Fruit fly (Drosophila melanogaster) whole organism, adult: ENCODE results near the gene alt.

ENCODE experiments used
- CG11617 ChIP-seq: fragments of 200-800 bp; sonication (Bioruptor generic); optimal IDR thresholded peaks from 2 replicates; lab custom pipeline; 2017; ENCODE audit warnings: mild to moderate bottlenecking, missing biosample characterization, missing genetic modification reagents, missing genetic modification characterization
- CG12768 ChIP-seq: fragments of 200-800 bp; sonication (Bioruptor generic); optimal IDR thresholded peaks from 2 replicates; lab custom pipeline; 2017; ENCODE audit warnings: missing biosample characterization, missing genetic modification characterization, mild to moderate bottlenecking, moderate library complexity, missing genetic modification reagents
- CG14711 ChIP-seq: fragments of 200-800 bp; sonication (Bioruptor generic); optimal IDR thresholded peaks from 2 replicates; lab custom pipeline; 2018; ENCODE audit warnings: missing biosample characterization, mild to moderate bottlenecking, missing genetic modification characterization, moderate library complexity
- CG1620 ChIP-seq: fragments of 200-800 bp; sonication (Bioruptor generic); optimal IDR thresholded peaks from 2 replicates; lab custom pipeline; 2016; ENCODE audit warnings: missing biosample characterization, missing genetic modification characterization
- CG33017 ChIP-seq: fragments of 200-800 bp; sonication (Bioruptor generic); optimal IDR thresholded peaks from 2 replicates; lab custom pipeline; 2018; ENCODE audit warnings: missing biosample characterization, mild to moderate bottlenecking, missing genetic modification characterization, moderate library complexity
- CG5204 ChIP-seq: fragments of 200-800 bp; sonication (Bioruptor generic); optimal IDR thresholded peaks from 2 replicates; lab custom pipeline; 2016; ENCODE audit warnings: missing biosample characterization, missing genetic modification characterization
- CG7045 ChIP-seq: fragments of 200-800 bp; sonication (Bioruptor generic); optimal IDR thresholded peaks from 2 replicates; lab custom pipeline; 2017; ENCODE audit warnings: missing biosample characterization, mild to moderate bottlenecking, missing genetic modification characterization
- CG7101 ChIP-seq: fragments of 200-800 bp; sonication (Bioruptor generic); optimal IDR thresholded peaks from 2 replicates; lab custom pipeline; 2018; ENCODE audit warnings: missing biosample characterization, mild to moderate bottlenecking, missing genetic modification characterization, moderate library complexity
- Clk ChIP-seq: fragments of 200-800 bp; sonication (Bioruptor generic); optimal IDR thresholded peaks from 2 replicates; lab custom pipeline; 2017; ENCODE audit warnings: missing biosample characterization, missing genetic modification characterization
- Crg-1 ChIP-seq: fragments of 200-800 bp; sonication (Bioruptor generic); optimal IDR thresholded peaks from 2 replicates; lab custom pipeline; 2016; ENCODE audit warnings: missing biosample characterization, missing genetic modification characterization
- Hr96 ChIP-seq: fragments of 200-800 bp; sonication (Bioruptor generic); optimal IDR thresholded peaks from 2 replicates; lab custom pipeline; 2016; ENCODE audit warnings: missing biosample characterization, missing genetic modification characterization
- Mnt ChIP-seq: fragments of 200-800 bp; sonication (Bioruptor generic); optimal IDR thresholded peaks from 2 replicates; lab custom pipeline; 2016; ENCODE audit warnings: missing biosample characterization, mild to moderate bottlenecking, missing genetic modification characterization
- bab1 ChIP-seq: fragments of 200-800 bp; sonication (Bioruptor generic); optimal IDR thresholded peaks from 3 replicates; lab custom pipeline; 2019; ENCODE audit warnings: missing biosample characterization, mild to moderate bottlenecking, missing genetic modification characterization, moderate library complexity
- cic ChIP-seq: fragments of 200-800 bp; sonication (Bioruptor generic); optimal IDR thresholded peaks from 2 replicates; lab custom pipeline; 2017; ENCODE audit warnings: missing biosample characterization, mild to moderate bottlenecking, missing genetic modification characterization, moderate library complexity
- cnc ChIP-seq, 2 experiments: fragments of >200 bp; optimal IDR thresholded peaks; 2 replicates each; lab custom pipeline; 2017
- kay ChIP-seq: fragments of 200-800 bp; sonication (Bioruptor generic); peaks from one replicate; lab custom pipeline; 2016; ENCODE audit warnings: missing biosample characterization, missing genetic modification characterization, borderline replicate concordance
- ovo ChIP-seq: fragments of 200-800 bp; sonication (Bioruptor generic); optimal IDR thresholded peaks from 2 replicates; lab custom pipeline; 2016; ENCODE audit warnings: missing biosample characterization, missing genetic modification characterization
- pad ChIP-seq: fragments of 200-800 bp; sonication (Bioruptor generic); optimal IDR thresholded peaks from 3 replicates; lab custom pipeline; 2017; ENCODE audit warnings: missing biosample characterization, missing genetic modification characterization, mild to moderate bottlenecking, moderate library complexity, missing genetic modification reagents
- tj ChIP-seq: fragments of 200-800 bp; sonication (Bioruptor generic); optimal IDR thresholded peaks from 3 replicates; lab custom pipeline; 2017; ENCODE audit warnings: missing biosample characterization, mild to moderate bottlenecking, missing genetic modification characterization, moderate library complexity
- toe ChIP-seq: fragments of 200-800 bp; sonication (Bioruptor generic); optimal IDR thresholded peaks from 2 replicates; lab custom pipeline; 2016; ENCODE audit warnings: missing biosample characterization, missing genetic modification characterization

alt gene

DNA sequence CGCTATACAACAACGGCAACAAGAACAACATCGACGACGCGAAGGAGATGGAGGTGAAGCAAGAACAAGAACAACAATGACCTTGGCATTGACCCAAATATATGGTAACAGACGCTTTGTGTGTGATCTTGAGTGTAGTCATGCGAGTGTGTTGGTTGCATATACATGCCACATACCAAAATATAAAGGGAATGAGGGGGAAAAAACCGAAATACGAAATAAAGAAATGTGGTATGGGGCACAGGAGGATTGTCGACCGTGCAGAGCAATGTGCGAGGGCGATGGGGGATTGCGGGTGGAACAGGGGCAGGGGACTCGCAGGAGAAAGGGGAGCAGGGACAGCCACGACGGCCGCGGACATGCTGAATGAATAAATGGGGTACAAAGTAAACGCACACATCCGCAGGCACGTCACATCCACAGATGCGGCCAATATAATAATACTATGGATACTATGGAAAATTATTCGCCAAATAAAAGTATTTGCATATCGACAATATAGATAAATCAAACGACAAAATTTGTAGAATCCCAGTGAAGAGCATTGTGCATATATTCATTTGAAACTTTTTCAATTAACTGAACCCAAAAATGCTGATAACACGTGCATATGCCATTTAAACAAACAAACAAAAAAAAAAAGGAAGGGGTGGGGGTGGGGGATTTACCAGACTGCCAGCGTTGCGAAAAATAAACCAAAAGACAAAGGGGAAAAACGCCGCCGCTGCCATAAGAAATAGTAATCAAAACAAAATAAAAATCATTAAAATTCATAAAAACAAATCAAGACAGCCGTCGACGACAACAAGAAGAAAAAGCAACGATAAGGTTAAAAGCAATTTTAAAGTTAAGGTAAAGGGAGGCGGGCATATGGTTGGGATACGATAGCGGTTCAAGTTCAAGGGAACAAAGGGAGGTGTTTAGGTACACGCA, 23.9 kb upstream of the alt start:
- TF ChIP-seq ovo (GFP tag; lab: Kevin White, UChicago) (no peak), CG11617 (GFP tag; lab: Kevin White, UChicago) (no peak), Crg-1 (GFP tag; lab: Kevin White, UChicago) (no peak), toe (GFP tag; lab: Kevin White, UChicago) (no peak), pad (GFP tag; lab: Kevin White, UChicago) (peak; percentile 11), CG7101 (tag; lab: Kevin White, UChicago) (no peak), CG12768 (GFP tag; lab: Kevin White, UChicago) (no peak), CG7045 (GFP tag; lab: Kevin White, UChicago) (no peak), tj (GFP tag; lab: Kevin White, UChicago) (peak; percentile 98), CG5204 (no peak), CG33017 (tag; lab: Kevin White, UChicago) (no peak), bab1 (GFP tag; lab: Kevin White, UChicago) (no peak), Mnt (peak; percentile 53), Clk (GFP tag; lab: Kevin White, UChicago) (no peak), CG1620 (GFP tag; lab: Kevin White, UChicago) (no peak), cnc (optimal IDR thresholded peaks at IDR 0.05; lab: Kevin White, UChicago) (no peak), cic (no peak), Hr96 (GFP tag; lab: Kevin White, UChicago) (no peak), CG14711 (tag; lab: Kevin White, UChicago) (no peak), kay (GFP tag; lab: Kevin White, UChicago) (no peak)

DNA sequence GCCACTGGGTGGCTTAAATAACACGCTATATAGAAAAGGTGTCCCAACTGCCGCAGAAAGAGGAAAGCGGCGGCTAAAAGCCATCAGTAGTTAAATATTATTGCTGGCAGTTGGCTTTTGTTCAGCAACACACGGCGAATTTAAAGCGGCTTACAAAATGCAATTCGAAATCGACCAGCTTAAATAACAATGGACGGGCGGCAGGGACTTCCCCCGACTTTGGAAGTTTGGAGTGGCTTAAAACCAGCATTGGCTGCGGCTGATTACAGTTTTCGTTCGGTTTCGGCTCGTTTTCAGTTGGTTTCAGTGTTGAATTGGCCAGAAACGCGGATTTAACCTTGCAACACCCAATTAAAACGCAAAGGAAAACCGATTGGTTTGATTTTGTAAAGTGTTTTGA, 22.8 kb upstream of the alt start:
- no peak for TF ChIP-seq pad (GFP tag; lab: Kevin White, UChicago)

DNA sequence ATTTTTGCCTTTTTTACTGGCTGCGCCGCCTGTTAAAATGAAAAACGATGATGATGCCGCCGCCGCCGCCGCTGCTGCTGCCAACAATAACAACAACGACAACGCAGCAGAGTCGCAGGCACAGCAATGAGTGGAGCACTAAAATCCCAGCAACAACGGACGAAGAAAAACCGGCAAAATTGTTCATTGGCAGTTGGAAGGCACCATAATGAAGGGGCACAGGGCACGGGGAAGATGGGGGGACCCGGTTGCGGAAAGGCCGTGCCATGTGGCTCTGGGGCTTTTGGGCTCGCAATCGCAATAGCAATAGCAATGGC, 22.2 kb upstream of the alt start:
- no peak for TF ChIP-seq Clk (GFP tag; lab: Kevin White, UChicago)
- peak; percentile 60 for TF ChIP-seq tj (GFP tag; lab: Kevin White, UChicago)

DNA sequence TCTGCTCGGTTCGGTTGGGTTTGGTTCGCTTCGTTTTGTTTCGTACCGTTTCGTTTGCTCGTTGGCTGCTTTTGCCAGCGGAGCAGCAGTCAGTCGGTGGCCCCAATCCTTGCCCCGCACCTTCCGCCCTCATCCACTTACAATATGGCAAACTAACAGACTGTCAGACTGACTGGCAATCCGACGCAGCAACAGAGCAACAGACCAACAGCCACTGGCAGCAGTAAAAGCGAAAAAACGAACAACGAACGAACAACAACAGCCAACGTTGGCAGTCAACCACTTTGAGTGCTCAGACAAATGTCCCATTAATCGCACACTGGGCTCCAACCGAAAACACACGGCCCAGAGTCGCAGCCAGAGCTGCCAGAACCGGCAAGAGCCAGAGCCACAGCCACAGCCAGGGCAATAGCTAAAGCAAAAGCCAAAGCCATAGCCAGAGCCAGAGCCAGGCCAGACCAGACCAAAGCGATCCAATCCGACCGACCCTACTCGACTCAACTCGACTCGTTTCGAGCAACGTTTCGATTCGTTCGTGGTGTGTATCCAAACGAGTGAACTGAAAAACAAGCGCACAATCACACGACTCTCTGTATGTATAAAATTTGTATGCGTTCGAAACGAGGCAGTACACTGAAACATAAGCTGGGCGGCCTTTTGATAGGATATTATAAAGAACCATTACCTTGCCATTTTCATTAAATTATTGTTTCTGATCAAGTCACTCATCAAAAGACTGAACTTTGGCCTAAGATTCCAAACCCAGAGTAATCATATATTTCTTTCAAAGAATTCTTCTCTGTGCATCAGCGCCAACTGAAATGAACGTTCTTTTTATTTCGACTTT, 21.6 kb upstream of the alt start:
- TF ChIP-seq bab1 (GFP tag; lab: Kevin White, UChicago), result peak; percentile 97
- peak; percentile 89 for TF ChIP-seq Mnt
- TF ChIP-seq Clk (GFP tag; lab: Kevin White, UChicago), result peak; percentile 88
- TF ChIP-seq ovo (GFP tag; lab: Kevin White, UChicago), result peak; percentile 82
- peak; percentile 97 for TF ChIP-seq kay (GFP tag; lab: Kevin White, UChicago)
- peak; percentile 97 for TF ChIP-seq CG7045 (GFP tag; lab: Kevin White, UChicago)
- TF ChIP-seq CG1620 (GFP tag; lab: Kevin White, UChicago), result peak; percentile 94
- TF ChIP-seq cic, result peak; percentile 46
- peak; percentile 95 for TF ChIP-seq CG12768 (GFP tag; lab: Kevin White, UChicago)
- TF ChIP-seq toe (GFP tag; lab: Kevin White, UChicago), result peak; percentile 94
- peak; percentile 97 for TF ChIP-seq CG7101 (tag; lab: Kevin White, UChicago)
- TF ChIP-seq CG11617 (GFP tag; lab: Kevin White, UChicago), result peak; percentile 98
- no peak for TF ChIP-seq cnc (optimal IDR thresholded peaks at IDR 0.05; lab: Kevin White, UChicago)
- TF ChIP-seq Hr96 (GFP tag; lab: Kevin White, UChicago), result peak; percentile 97
- peak; percentile 77 for TF ChIP-seq pad (GFP tag; lab: Kevin White, UChicago)
- TF ChIP-seq Crg-1 (GFP tag; lab: Kevin White, UChicago), result peak; percentile 92
- peak; percentile 96 for TF ChIP-seq CG33017 (tag; lab: Kevin White, UChicago)
- peak; percentile 95 for TF ChIP-seq CG14711 (tag; lab: Kevin White, UChicago)
- TF ChIP-seq CG5204, result peak; percentile 97
- peak; percentile 90 for TF ChIP-seq tj (GFP tag; lab: Kevin White, UChicago)

DNA sequence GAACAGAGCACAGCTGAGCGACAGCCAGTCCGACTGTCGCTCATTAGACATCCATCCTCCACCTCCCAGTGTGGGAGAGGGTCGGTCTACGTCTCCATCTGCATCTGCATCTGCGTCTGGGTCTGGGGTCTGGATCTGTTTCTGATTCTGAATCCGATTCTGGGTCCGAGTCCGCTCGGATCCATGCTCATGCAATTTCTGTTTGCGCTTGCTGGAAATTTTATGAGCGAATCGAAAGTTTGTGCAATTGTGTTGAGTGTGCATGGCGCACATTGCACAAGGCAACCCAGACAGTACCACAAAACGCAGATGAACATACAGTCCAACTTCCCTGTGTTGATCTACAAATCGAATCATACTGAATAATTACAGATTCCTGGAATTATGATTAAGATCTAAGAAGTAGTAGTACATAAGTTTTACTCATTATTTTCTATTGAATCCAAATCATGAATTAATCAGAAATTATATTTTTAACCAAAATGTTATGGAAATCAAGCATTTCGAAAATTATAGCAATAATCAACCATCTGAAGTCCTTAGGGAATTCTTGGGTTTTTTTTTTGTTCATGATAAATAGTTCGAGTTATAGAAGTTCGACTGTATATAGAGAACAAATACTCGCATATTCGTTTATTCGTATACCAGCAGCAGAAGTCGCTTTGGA, 20.8 kb upstream of the alt start:
- TF ChIP-seq CG1620 (GFP tag; lab: Kevin White, UChicago) (peak; percentile 58), CG12768 (GFP tag; lab: Kevin White, UChicago) (peak; percentile 75), CG7101 (tag; lab: Kevin White, UChicago) (peak; percentile 89), CG7045 (GFP tag; lab: Kevin White, UChicago) (peak; percentile 91), CG5204 (peak; percentile 88), cnc (optimal IDR thresholded peaks at IDR 0.05; lab: Kevin White, UChicago) (no peak), Hr96 (GFP tag; lab: Kevin White, UChicago) (peak; percentile 77), Crg-1 (GFP tag; lab: Kevin White, UChicago) (peak; percentile 70), Clk (GFP tag; lab: Kevin White, UChicago) (peak; percentile 42), pad (GFP tag; lab: Kevin White, UChicago) (peak; percentile 66), Mnt (no peak), CG11617 (GFP tag; lab: Kevin White, UChicago) (peak; percentile 84), tj (GFP tag; lab: Kevin White, UChicago) (peak; percentile 68), ovo (GFP tag; lab: Kevin White, UChicago) (peak; percentile 19), bab1 (GFP tag; lab: Kevin White, UChicago) (peak; percentile 88), toe (GFP tag; lab: Kevin White, UChicago) (peak; percentile 73), cic (no peak), CG33017 (tag; lab: Kevin White, UChicago) (peak; percentile 89), CG14711 (tag; lab: Kevin White, UChicago) (peak; percentile 91), kay (GFP tag; lab: Kevin White, UChicago) (peak; percentile 81)
